Worm (Caenorhabditis elegans): ENCODE data around the gene xbx-1.

- TF ChIP-seq hmg-4 (GFP tag; optimal IDR thresholded peaks at IDR 0.05) (no peak), tra-4 (tag; optimal IDR thresholded peaks at IDR 0.05) (no peak), scrt-1 (GFP tag; IDR thresholded peaks at IDR 0.05) (no peak), hmbx-1 (tag; optimal IDR thresholded peaks at IDR 0.05) (no peak), ama-1 (optimal IDR thresholded peaks at IDR 0.05) (no peak), flt-1 (GFP tag; IDR thresholded peaks at IDR 0.05) (no peak), tbx-37 (GFP tag; conservative IDR thresholded peaks at IDR 0.05) (no peak), hnd-1 (tag; optimal IDR thresholded peaks at IDR 0.05) (no peak), B0310.2 (tag; optimal IDR thresholded peaks at IDR 0.05) (no peak)
Observed at ce11 chrV:14945697-14946096, 34.3 kb upstream of the xbx-1 start, which contains the start of gene C30G7.3.
